Fruit fly (Drosophila melanogaster) whole organism, embryonic: Measurements from ENCODE around the gene CG10584.
A peak's percentile ranks its signal among the peaks of the same experiment; 100 is the strongest.

Experiments used
- Ada2b ChIP-seq: fragments of 200-800 bp; sonication (Bioruptor generic); IDR thresholded peaks from 2 replicates; pipeline ENCODE4 v1.3.6; 2022; ENCODE audit warnings: missing biosample characterization, missing genetic modification characterization
- CG10979 ChIP-seq: fragments of 200-800 bp; sonication (Bioruptor generic); optimal IDR thresholded peaks from 2 replicates; lab custom pipeline; 2018; ENCODE audit warnings: missing biosample characterization, mild to moderate bottlenecking, missing genetic modification characterization, moderate library complexity
- CG12744 ChIP-seq: fragments of 200-800 bp; sonication (Bioruptor generic); optimal IDR thresholded peaks from 2 replicates; lab custom pipeline; 2016; ENCODE audit warnings: missing biosample characterization, missing genetic modification characterization
- CG13123 ChIP-seq: fragments of 200-800 bp; sonication (Bioruptor generic); optimal IDR thresholded peaks from 2 replicates; lab custom pipeline; 2016; ENCODE audit warnings: missing biosample characterization, missing genetic modification characterization
- CG14014 ChIP-seq: fragments of 200-800 bp; sonication (Bioruptor generic); IDR thresholded peaks from 2 replicates; pipeline ENCODE4 v1.3.6; 2022; ENCODE audit warnings: missing biosample characterization, missing genetic modification characterization
- CG15269 ChIP-seq: fragments of 200-800 bp; sonication (Bioruptor generic); optimal IDR thresholded peaks from 2 replicates; lab custom pipeline; 2018; ENCODE audit warnings: missing biosample characterization, mild to moderate bottlenecking, missing genetic modification characterization, moderate library complexity
- CG17328 ChIP-seq: fragments of 200-800 bp; sonication (Bioruptor generic); IDR thresholded peaks from 2 replicates; pipeline ENCODE4 v1.3.6; 2022; ENCODE audit warnings: missing biosample characterization, missing genetic modification characterization
- CG2202 ChIP-seq: fragments of 200-800 bp; sonication (Bioruptor generic); optimal IDR thresholded peaks from 2 replicates; lab custom pipeline; 2018; ENCODE audit warnings: missing biosample characterization, mild to moderate bottlenecking, missing genetic modification characterization
- CG2889 ChIP-seq: fragments of 200-800 bp; sonication (Bioruptor generic); IDR thresholded peaks from 3 replicates; pipeline ENCODE4 v1.3.6; 2022; ENCODE audit warnings: missing biosample characterization, missing genetic modification characterization
- CG31388 ChIP-seq: fragments of 200-800 bp; sonication (Bioruptor generic); optimal IDR thresholded peaks from 2 replicates; lab custom pipeline; 2016; ENCODE audit warnings: missing biosample characterization, missing genetic modification characterization
- CG3726 ChIP-seq: fragments of 200-800 bp; sonication (Bioruptor generic); IDR thresholded peaks from 3 replicates; pipeline ENCODE4, ENCODE4 v1.3.6; 2022; ENCODE audit warnings: missing biosample characterization, missing genetic modification characterization
- CG4282 ChIP-seq: fragments of 200-800 bp; sonication (Bioruptor generic); optimal IDR thresholded peaks from 2 replicates; lab custom pipeline; 2016; ENCODE audit warnings: missing biosample characterization, missing genetic modification characterization
- CG4707 ChIP-seq: fragments of 200-800 bp; sonication (Bioruptor generic); optimal IDR thresholded peaks from 2 replicates; lab custom pipeline; 2018; ENCODE audit warnings: missing biosample characterization, mild to moderate bottlenecking, missing genetic modification characterization, moderate library complexity
- CG4854 ChIP-seq: fragments of 200-800 bp; sonication (Bioruptor generic); optimal IDR thresholded peaks from 2 replicates; lab custom pipeline; 2016; ENCODE audit warnings: missing biosample characterization, missing genetic modification characterization, inconsistent platforms
- CG5180 ChIP-seq: fragments of 200-800 bp; sonication (Bioruptor generic); optimal IDR thresholded peaks from 3 replicates; lab custom pipeline; 2017; ENCODE audit warnings: missing biosample characterization, missing genetic modification characterization, mild to moderate bottlenecking, moderate library complexity, missing genetic modification reagents
- CG6689 ChIP-seq: fragments of 200-800 bp; sonication (Bioruptor generic); IDR thresholded peaks from 2 replicates; pipeline ENCODE4 v1.3.6; 2022; ENCODE audit warnings: missing biosample characterization, missing genetic modification characterization
- CG6813 ChIP-seq: fragments of 200-800 bp; sonication (Bioruptor generic); optimal IDR thresholded peaks from 2 replicates; lab custom pipeline; 2017; ENCODE audit warnings: missing biosample characterization, missing genetic modification characterization, mild to moderate bottlenecking, moderate library complexity, missing genetic modification reagents
- CG9817 ChIP-seq: fragments of 200-800 bp; sonication (Bioruptor generic); optimal IDR thresholded peaks from 2 replicates; lab custom pipeline; 2018; ENCODE audit warnings: missing biosample characterization, mild to moderate bottlenecking, missing genetic modification characterization, moderate library complexity
- Deaf1 ChIP-seq: fragments of 200-800 bp; optimal IDR thresholded peaks from 3 replicates; lab custom pipeline; 2019; ENCODE audit warnings: missing biosample characterization, mild to moderate bottlenecking, missing genetic modification characterization, moderate library complexity
- Dek ChIP-seq: fragments of 200-800 bp; sonication (Bioruptor generic); optimal IDR thresholded peaks from 3 replicates; lab custom pipeline; 2019; ENCODE audit warnings: missing biosample characterization, mild to moderate bottlenecking, missing genetic modification characterization, moderate library complexity
- Drgx ChIP-seq: fragments of 200-800 bp; sonication (Bioruptor generic); IDR thresholded peaks from 2 replicates; pipeline ENCODE4 v1.3.6; 2022; ENCODE audit warnings: missing biosample characterization, missing genetic modification characterization
- GATAe ChIP-seq: fragments of 200-800 bp; sonication (Bioruptor generic); conservative IDR thresholded peaks from 2 replicates; pipeline ENCODE4 v1.3.6; 2022; ENCODE audit warnings: missing biosample characterization, missing genetic modification characterization
- HLH54F ChIP-seq: fragments of 200-800 bp; sonication (Bioruptor generic); optimal IDR thresholded peaks from 3 replicates; lab custom pipeline; 2016; ENCODE audit warnings: missing biosample characterization, missing genetic modification characterization
- Hand ChIP-seq: fragments of 200-800 bp; sonication (Bioruptor generic); optimal IDR thresholded peaks from 2 replicates; lab custom pipeline; 2017; ENCODE audit warnings: mild to moderate bottlenecking, missing biosample characterization, missing genetic modification reagents, missing genetic modification characterization
- Hr39 ChIP-seq: fragments of >200 bp; optimal IDR thresholded peaks from 2 replicates; lab custom pipeline; 2017
- NK7.1 ChIP-seq: fragments of 200-800 bp; sonication (Bioruptor generic); optimal IDR thresholded peaks from 3 replicates; lab custom pipeline; 2016; ENCODE audit warnings: missing biosample characterization, missing genetic modification characterization
- Nf-YB ChIP-seq: fragments of 200-800 bp; sonication (Bioruptor generic); optimal IDR thresholded peaks from 3 replicates; lab custom pipeline; 2019; ENCODE audit warnings: missing biosample characterization, mild to moderate bottlenecking, missing genetic modification characterization, moderate library complexity
- Sox100B ChIP-seq: fragments of 200-800 bp; sonication (Bioruptor generic); optimal IDR thresholded peaks from 3 replicates; lab custom pipeline; 2018; ENCODE audit warnings: missing biosample characterization, mild to moderate bottlenecking, missing genetic modification characterization
- Sry-δ ChIP-seq: fragments of 200-800 bp; sonication (Bioruptor generic); optimal IDR thresholded peaks from 2 replicates; lab custom pipeline; 2016; ENCODE audit warnings: missing biosample characterization, missing genetic modification characterization
- Xrp1 ChIP-seq: fragments of 200-800 bp; sonication (Bioruptor generic); IDR thresholded peaks from 2 replicates; pipeline ENCODE4 v1.3.6; 2022; ENCODE audit warnings: missing biosample characterization, missing genetic modification characterization
- ac ChIP-seq: fragments of 200-800 bp; sonication (Bioruptor generic); optimal IDR thresholded peaks from 3 replicates; lab custom pipeline; 2017; ENCODE audit warnings: missing biosample characterization, mild to moderate bottlenecking, missing genetic modification characterization
- cato ChIP-seq: fragments of 200-800 bp; sonication (Bioruptor generic); optimal IDR thresholded peaks from 2 replicates; lab custom pipeline; 2016; ENCODE audit warnings: missing biosample characterization, missing genetic modification characterization, borderline replicate concordance
- chinmo ChIP-seq: fragments of 200-800 bp; sonication (Bioruptor generic); IDR thresholded peaks from 4 replicates; pipeline ENCODE4 v1.3.6; 2022; ENCODE audit warnings: missing biosample characterization, missing genetic modification characterization; ENCODE audit not compliant: partially characterized antibody
- dm ChIP-seq: fragments of 200-800 bp; sonication (Bioruptor generic); optimal IDR thresholded peaks from 3 replicates; lab custom pipeline; 2016; ENCODE audit warnings: missing biosample characterization, missing genetic modification characterization
- dmrt99B ChIP-seq: fragments of 200-800 bp; sonication (Bioruptor generic); optimal IDR thresholded peaks from 2 replicates; lab custom pipeline; 2018; ENCODE audit warnings: missing biosample characterization, mild to moderate bottlenecking, missing genetic modification characterization, moderate library complexity
- eve ChIP-seq, 2 experiments: fragments of >200 bp; optimal IDR thresholded peaks; 2 replicates each; lab custom pipeline; 2017; ENCODE audit warnings: missing biosample characterization in 2 of 2, missing genetic modification characterization in 2 of 2
- fd96Cb ChIP-seq: fragments of 200-800 bp; sonication (Bioruptor generic); optimal IDR thresholded peaks from 2 replicates; lab custom pipeline; 2018; ENCODE audit warnings: missing biosample characterization, mild to moderate bottlenecking, missing genetic modification characterization, moderate library complexity
- hbn ChIP-seq: fragments of 200-800 bp; sonication (Bioruptor generic); IDR thresholded peaks from 2 replicates; pipeline ENCODE4 v1.3.6; 2022; ENCODE audit warnings: missing biosample characterization, missing genetic modification characterization; ENCODE audit not compliant: partially characterized antibody
- jing ChIP-seq: fragments of 200-800 bp; sonication (Bioruptor generic); optimal IDR thresholded peaks from 2 replicates; lab custom pipeline; 2018; ENCODE audit warnings: missing biosample characterization, mild to moderate bottlenecking, missing genetic modification characterization
- nom ChIP-seq: fragments of 200-800 bp; sonication (Bioruptor generic); optimal IDR thresholded peaks from 2 replicates; lab custom pipeline; 2017; ENCODE audit warnings: missing biosample characterization, missing genetic modification characterization, mild to moderate bottlenecking, moderate library complexity, missing genetic modification reagents
- pb ChIP-seq: fragments of 200-800 bp; sonication (Bioruptor generic); optimal IDR thresholded peaks from 3 replicates; lab custom pipeline; 2016; ENCODE audit warnings: missing biosample characterization, missing genetic modification characterization
- sob ChIP-seq: fragments of 200-800 bp; sonication (Bioruptor generic); IDR thresholded peaks from 2 replicates; pipeline ENCODE4 v1.3.6; 2022; ENCODE audit warnings: missing biosample characterization, missing genetic modification characterization
- tna ChIP-seq: fragments of 200-800 bp; sonication (Bioruptor generic); IDR thresholded peaks from 2 replicates; pipeline ENCODE4 v1.3.6; 2022; ENCODE audit warnings: missing biosample characterization, missing genetic modification characterization; ENCODE audit not compliant: partially characterized antibody
- trh ChIP-seq: fragments of 200-800 bp; sonication (Bioruptor generic); optimal IDR thresholded peaks from 2 replicates; lab custom pipeline; 2016; ENCODE audit warnings: missing biosample characterization, missing genetic modification characterization
- vvl ChIP-seq: fragments of 200-800 bp; sonication (Bioruptor generic); IDR thresholded peaks from 2 replicates; pipeline ENCODE4 v1.3.6; 2022; ENCODE audit warnings: missing biosample characterization, missing genetic modification characterization
- wek ChIP-seq: fragments of 200-800 bp; sonication (Bioruptor generic); optimal IDR thresholded peaks from 3 replicates; lab custom pipeline; 2018; ENCODE audit warnings: missing biosample characterization, mild to moderate bottlenecking, missing genetic modification characterization, moderate library complexity

CG10584 gene

dm6 chr3L:21009405-21010120 lies 21.6 kb downstream of the CG10584 start (continued):
- TF ChIP-seq cato (no peak), hbn (GFP tag; lab: Robert Waterston, UW) (no peak), Ada2b (GFP tag; lab: Robert Waterston, UW) (peak; percentile 58), CG13123 (no peak), GATAe (GFP tag; lab: Robert Waterston, UW) (no peak; the same call in 1 of the 2 replicates), CG12744 (peak; percentile 2), ac (GFP tag; lab: Kevin White, UChicago) (no peak), pb (no peak), Xrp1 (peak; percentile 72), fd96Cb (tag; lab: Kevin White, UChicago) (no peak), Sry-δ (GFP tag; lab: Kevin White, UChicago) (no peak), dm (GFP tag; lab: Kevin White, UChicago) (peak; percentile 3), CG14014 (peak; percentile 56), trh (GFP tag; lab: Kevin White, UChicago) (no peak), sob (GFP tag; lab: Robert Waterston, UW) (peak; percentile 41; the same call in 1 of the 2 replicates), HLH54F (peak; percentile 49), CG31388 (GFP tag; lab: Kevin White, UChicago) (no peak), CG10979 (tag; lab: Kevin White, UChicago) (peak; percentile 20), Nf-YB (GFP tag; lab: Kevin White, UChicago) (no peak), jing (GFP tag; lab: Kevin White, UChicago) (no peak), CG2889 (GFP tag; lab: Robert Waterston, UW) (peak; percentile 70; the same call in 1 of the 3 replicates), NK7.1 (GFP tag; lab: Kevin White, UChicago) (peak; percentile 34), dmrt99B (tag; lab: Kevin White, UChicago) (peak; percentile 55), chinmo (GFP tag; lab: Robert Waterston, UW) (0 out of 4 replicates have a peak, but pooled peaks have one; percentile 58), CG4707 (GFP tag; lab: Kevin White, UChicago) (peak; percentile 97), Deaf1 (tag; lab: Kevin White, UChicago) (peak; percentile 18), eve (GFP tag; optimal IDR thresholded peaks at IDR 0.05; lab: Kevin White, UChicago) (peak in 1 of 2 experiments; percentile 76), wek (GFP tag; lab: Kevin White, UChicago) (no peak), Sox100B (no peak), CG4854 (GFP tag; lab: Kevin White, UChicago) (peak; percentile 19), CG4282 (GFP tag; lab: Kevin White, UChicago) (peak; percentile 92), CG15269 (tag; lab: Kevin White, UChicago) (peak; percentile 57), CG9817 (no peak), Drgx (GFP tag; lab: Robert Waterston, UW) (peak; percentile 87), Hand (no peak), Hr39 (lab: Kevin White, UChicago) (no peak), CG3726 (no peak), CG5180 (GFP tag; lab: Kevin White, UChicago) (no peak), Dek (tag; lab: Kevin White, UChicago) (no peak), vvl (GFP tag; lab: Robert Waterston, UW) (peak; percentile 85), CG17328 (peak; percentile 60), CG6813 (GFP tag; lab: Kevin White, UChicago) (peak; percentile 35), CG2202 (tag; lab: Kevin White, UChicago) (no peak), tna (GFP tag; lab: Robert Waterston, UW) (no peak), CG6689 (GFP tag; lab: Robert Waterston, UW) (peak; percentile 73), nom (GFP tag; lab: Kevin White, UChicago) (no peak)
